Worm (Caenorhabditis elegans): ENCODE results near the gene fbxa-85.

fbxa-85 gene

ce11 chrV:17220345-17220744 is 38.6 kb upstream of the fbxa-85 start, which contains the start of gene srh-109:
Gene srh-109 (minus strand): TSS chrV:17220445.
- TF ChIP-seq madf-9 (GFP tag; conservative IDR thresholded peaks at IDR 0.05): no peak
- TF ChIP-seq skn-1 (tag; optimal IDR thresholded peaks at IDR 0.05): no peak
- TF ChIP-seq lin-29 (GFP tag; IDR thresholded peaks at IDR 0.05): no peak

DNA sequence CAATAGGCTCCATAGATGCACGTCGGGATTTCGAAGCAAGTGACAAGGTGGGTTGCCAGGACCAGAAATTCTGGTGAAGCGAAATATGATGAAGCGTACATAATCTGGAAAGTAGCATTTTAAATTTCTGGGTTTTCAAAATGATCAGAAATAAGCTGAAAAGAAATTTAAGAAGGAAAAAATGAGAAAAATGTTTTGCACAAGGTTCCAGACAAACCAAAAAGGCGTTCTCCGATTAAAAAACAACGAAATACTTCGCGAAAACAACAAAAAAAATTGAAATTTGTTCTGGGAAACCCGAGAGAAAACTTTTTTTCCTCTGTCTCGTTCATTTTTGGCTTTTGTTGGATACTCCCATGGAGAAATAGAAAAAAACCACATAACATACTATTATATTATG is 35.7 kb upstream of the fbxa-85 start, which contains the start of gene srh-252:
Gene srh-252, minus strand, starts transcription at position 101 of the 400 bp plus-strand sequence.
- no peak for TF ChIP-seq ZK337.2 (GFP tag; IDR thresholded peaks at IDR 0.05)
- no peak for TF ChIP-seq hlh-11 (tag; optimal IDR thresholded peaks at IDR 0.05)
- no peak for TF ChIP-seq nhr-48 (tag; optimal IDR thresholded peaks at IDR 0.05)
- no peak for TF ChIP-seq nhr-6 (tag; optimal IDR thresholded peaks at IDR 0.05)
- no peak for TF ChIP-seq egl-43 (GFP tag; IDR thresholded peaks at IDR 0.05)
- TF ChIP-seq lin-13 (GFP tag; optimal IDR thresholded peaks at IDR 0.05): no peak
- no peak for TF ChIP-seq nhr-42 (GFP tag; IDR thresholded peaks at IDR 0.05)
- no peak for TF ChIP-seq Y75B8A.6 (GFP tag; IDR thresholded peaks at IDR 0.05)
- TF ChIP-seq nhr-77 (tag; optimal IDR thresholded peaks at IDR 0.05): no peak
- TF ChIP-seq aha-1 (tag): no peak
- TF ChIP-seq gei-8 (GFP tag; optimal IDR thresholded peaks at IDR 0.05): no peak
- TF ChIP-seq attf-4 (tag; optimal IDR thresholded peaks at IDR 0.05): no peak
- TF ChIP-seq zfp-3 (GFP tag; conservative IDR thresholded peaks at IDR 0.05): no peak
- TF ChIP-seq hmg-1.1 (GFP tag; IDR thresholded peaks at IDR 0.05): no peak
- no peak for TF ChIP-seq ztf-7 (tag; optimal IDR thresholded peaks at IDR 0.05)
- TF ChIP-seq nhr-11 (tag; optimal IDR thresholded peaks at IDR 0.05): no peak
- TF ChIP-seq nhr-28 (tag; optimal IDR thresholded peaks at IDR 0.05): no peak

DNA sequence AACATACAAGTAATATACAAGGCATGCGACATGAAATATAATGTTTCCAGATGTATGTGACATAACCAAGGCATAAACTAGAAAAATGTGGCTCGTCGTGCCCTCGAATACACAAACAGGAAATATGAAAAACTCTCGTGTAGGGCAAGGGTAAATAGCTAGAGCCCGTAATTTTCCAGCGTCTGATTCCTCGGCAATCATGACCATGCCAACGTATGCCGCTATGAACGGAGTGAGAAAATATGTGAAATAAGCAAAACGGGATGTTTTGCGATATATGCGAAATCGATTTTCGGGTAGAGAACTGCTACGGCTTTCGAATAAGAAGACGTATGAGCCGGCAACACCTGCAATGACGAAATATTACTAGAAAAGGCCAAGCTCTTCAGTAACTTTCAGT is 33.6 kb upstream of the fbxa-85 start, which contains the start of gene scl-25:
Gene scl-25, plus strand, starts transcription at position 301 of the 400 bp plus-strand sequence.
- TF ChIP-seq ceh-20 (GFP tag; IDR thresholded peaks at IDR 0.05): no peak
- no peak for TF ChIP-seq ztf-11 (tag; optimal IDR thresholded peaks at IDR 0.05)
- TF ChIP-seq zag-1 (tag; optimal IDR thresholded peaks at IDR 0.05): no peak
- no peak for TF ChIP-seq mdl-1 (tag; optimal IDR thresholded peaks at IDR 0.05)
- peak in 1 of 2 experiments; percentile 47 for TF ChIP-seq unc-62 (GFP tag; optimal IDR thresholded peaks at IDR 0.05 in 1 of 2)
- no peak for TF ChIP-seq unc-62 (tag; optimal IDR thresholded peaks at IDR 0.05)

ce11 chrV:17226119-17226518 is 32.8 kb upstream of the fbxa-85 start, which contains the start of gene srh-112:
Gene srh-112 (minus strand): TSS chrV:17226219.
- TF ChIP-seq saeg-2 (GFP tag; IDR thresholded peaks at IDR 0.05) (no peak), pqm-1 (tag; optimal IDR thresholded peaks at IDR 0.05) (no peak), rbr-2 (tag; optimal IDR thresholded peaks at IDR 0.05) (no peak), dmd-8 (GFP tag; IDR thresholded peaks at IDR 0.05) (no peak), gei-8 (GFP tag; optimal IDR thresholded peaks at IDR 0.05) (no peak), zip-2 (tag; optimal IDR thresholded peaks at IDR 0.05) (no peak), ama-1 (optimal IDR thresholded peaks at IDR 0.05) (no peak), aha-1 (tag) (peak; percentile 16)

- TF ChIP-seq dmd-9 (GFP tag; IDR thresholded peaks at IDR 0.05) (no peak), unc-62 (GFP tag; optimal IDR thresholded peaks at IDR 0.05 in 1 of 2) (peak in 1 of 2 experiments; percentile 98), unc-62 (tag; optimal IDR thresholded peaks at IDR 0.05) (no peak)
These were observed 26.6 kb upstream of the fbxa-85 start for ce11 chrV:17232403-17232802.

DNA sequence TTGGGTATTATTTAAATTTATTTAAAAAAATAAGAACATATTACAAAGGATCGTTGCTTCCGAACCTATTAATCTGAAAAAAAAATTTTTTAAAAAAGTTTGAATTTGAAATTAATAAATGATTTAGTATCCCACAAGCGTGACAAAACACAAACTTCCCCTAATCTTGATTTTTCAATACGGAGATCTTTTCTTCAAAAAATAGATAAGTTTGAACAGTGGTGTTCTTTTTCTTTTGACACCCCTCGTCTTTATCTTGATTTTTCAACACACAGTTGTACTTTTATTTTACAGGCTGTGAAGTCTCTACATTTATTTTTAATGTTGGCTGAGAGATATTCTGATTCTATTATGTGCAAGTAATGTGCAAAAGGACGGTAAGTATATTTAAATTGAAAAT is 22.6 kb upstream of the fbxa-85 start, which contains the start of gene T19C9.10:
Gene T19C9.10, plus strand, starts transcription at position 248 of the 400 bp plus-strand sequence.
- peak; percentile 54 for TF ChIP-seq aha-1 (tag)
- no peak for TF ChIP-seq daf-12 (tag; optimal IDR thresholded peaks at IDR 0.05)
- no peak for TF ChIP-seq hmg-1.1 (GFP tag; IDR thresholded peaks at IDR 0.05)
- TF ChIP-seq ceh-62 (tag; optimal IDR thresholded peaks at IDR 0.05): no peak
